Fruit fly (Drosophila melanogaster): Measurements from ENCODE around the gene 7B2.

The 7B2 gene

dm6 chr3R:5390095-5390663 is 13.6 kb downstream of the 7B2 start:
- 0 out of 2 replicates have a peak, but pooled peaks have one; percentile 21 for TF ChIP-seq CG10348 (GFP tag; IDR thresholded peaks at IDR 0.05)
- peak; percentile 40 for TF ChIP-seq CG13204 (GFP tag; optimal IDR thresholded peaks at IDR 0.05)
- no peak for TF ChIP-seq Ets98B (GFP tag; IDR thresholded peaks at IDR 0.05)
- TF ChIP-seq CG17806 (tag; optimal IDR thresholded peaks at IDR 0.05) = no peak
- peak; percentile 82 for TF ChIP-seq EcR (GFP tag; optimal IDR thresholded peaks at IDR 0.05)

- peak; percentile 15 for TF ChIP-seq CG8301 (tag; optimal IDR thresholded peaks at IDR 0.05)
- TF ChIP-seq CG14655 (GFP tag; optimal IDR thresholded peaks at IDR 0.05) = peak; percentile 37
- no peak for TF ChIP-seq Pif1A (GFP tag; optimal IDR thresholded peaks at IDR 0.05)
Measured at dm6 chr3R:5392033-5392432, 15.5 kb downstream of the 7B2 start.

dm6 chr3R:5392621-5393020 is 16.0 kb downstream of the 7B2 start, which contains the start of gene kkv:
TSS of gene kkv (minus strand) at chr3R:5392866.
- TF ChIP-seq fd96Ca (GFP tag; IDR thresholded peaks at IDR 0.05) = no peak
- no peak for TF ChIP-seq D1 (tag; optimal IDR thresholded peaks at IDR 0.05)
- no peak for TF ChIP-seq CG8301 (tag; optimal IDR thresholded peaks at IDR 0.05)
- TF ChIP-seq Pif1A (GFP tag; optimal IDR thresholded peaks at IDR 0.05) = no peak
- TF ChIP-seq EcR (GFP tag; optimal IDR thresholded peaks at IDR 0.05) = peak; percentile 58
- TF ChIP-seq Ets98B (GFP tag; IDR thresholded peaks at IDR 0.05) = peak; percentile 42; the same call in 1 of the 2 replicates
- no peak for TF ChIP-seq CG13204 (GFP tag; optimal IDR thresholded peaks at IDR 0.05)

dm6 chr3R:5393742-5394391 is 17.3 kb downstream of the 7B2 start, which contains the start of gene CG1172:
TSS of gene CG1172 (plus strand) at chr3R:5393922.
- TF ChIP-seq CG4496 (GFP tag; IDR thresholded peaks at IDR 0.05) (0 out of 3 replicates have a peak, but pooled peaks have one; percentile 17), Snoo (tag; optimal IDR thresholded peaks at IDR 0.05) (no peak)

- no peak for TF ChIP-seq rn (GFP tag; IDR thresholded peaks at IDR 0.05)
Measured at dm6 chr3R:5395210-5395609, 18.6 kb downstream of the 7B2 start.

dm6 chr3R:5399096-5399495 is 22.5 kb downstream of the 7B2 start, which contains the start of gene Or83a:
TSS of gene Or83a (minus strand) at chr3R:5399196.
- TF ChIP-seq CG10348 (GFP tag; IDR thresholded peaks at IDR 0.05) (no peak), D1 (tag; optimal IDR thresholded peaks at IDR 0.05) (no peak), CG14655 (GFP tag; optimal IDR thresholded peaks at IDR 0.05) (no peak), Pif1B (GFP tag; optimal IDR thresholded peaks at IDR 0.05) (no peak), Snoo (tag; optimal IDR thresholded peaks at IDR 0.05) (no peak), CG17806 (tag; optimal IDR thresholded peaks at IDR 0.05) (no peak), Pif1A (GFP tag; optimal IDR thresholded peaks at IDR 0.05) (no peak), CG15710 (tag; optimal IDR thresholded peaks at IDR 0.05) (no peak), CG4496 (GFP tag; IDR thresholded peaks at IDR 0.05) (no peak), EcR (GFP tag; optimal IDR thresholded peaks at IDR 0.05) (no peak), CG34367 (tag; optimal IDR thresholded peaks at IDR 0.05) (no peak), CG8159 (tag; optimal IDR thresholded peaks at IDR 0.05) (no peak), fd96Ca (GFP tag; IDR thresholded peaks at IDR 0.05) (no peak), CG13204 (GFP tag; optimal IDR thresholded peaks at IDR 0.05) (no peak), CG8301 (tag; optimal IDR thresholded peaks at IDR 0.05) (no peak), CG32121 (GFP tag; IDR thresholded peaks at IDR 0.05) (no peak)

- TF ChIP-seq D1 (tag; optimal IDR thresholded peaks at IDR 0.05) (no peak), CG14655 (GFP tag; optimal IDR thresholded peaks at IDR 0.05) (no peak), CG32121 (GFP tag; IDR thresholded peaks at IDR 0.05) (peak; percentile 17; the same call in 1 of the 2 replicates), CG12605 (GFP tag; IDR thresholded peaks at IDR 0.05) (0 out of 2 replicates have a peak, but pooled peaks have one; percentile 18), Ets98B (GFP tag; IDR thresholded peaks at IDR 0.05) (no peak), CG4496 (GFP tag; IDR thresholded peaks at IDR 0.05) (peak; percentile 54; the same call in 1 of the 3 replicates), CG34367 (tag; optimal IDR thresholded peaks at IDR 0.05) (no peak), gl (tag; optimal IDR thresholded peaks at IDR 0.05) (no peak), rn (GFP tag; IDR thresholded peaks at IDR 0.05) (no peak)
Measured at dm6 chr3R:5403963-5404362, 27.4 kb downstream of the 7B2 start, which contains the start of gene CG2663. TSS of gene CG2663 (minus strand) at chr3R:5404135.

dm6 chr3R:5412306-5412705 is 35.7 kb downstream of the 7B2 start, which contains the start of gene Orco:
TSS of gene Orco (minus strand) at chr3R:5412406.
- TF ChIP-seq Ets98B (GFP tag; IDR thresholded peaks at IDR 0.05) = no peak
- TF ChIP-seq CG10348 (GFP tag; IDR thresholded peaks at IDR 0.05) = no peak
- no peak for TF ChIP-seq Snoo (tag; optimal IDR thresholded peaks at IDR 0.05)

Data from whole organism, pupa.